Worm (Caenorhabditis elegans) whole organism, late embryonic: ENCODE results near the gene acr-2.

Experiments
- C08G9.2 ChIP-seq: sonication (generic microtip); optimal IDR thresholded peaks from 2 replicates; lab custom pipeline; 2016; ENCODE audit warnings: mild to moderate bottlenecking, missing genetic modification characterization, moderate library complexity, missing compliant biosample characterization
- F13H6.1 ChIP-seq: sonication (generic microtip); optimal IDR thresholded peaks from 2 replicates; lab custom pipeline; 2016; ENCODE audit warnings: missing genetic modification characterization, missing compliant biosample characterization
- K02D7.2 ChIP-seq: sonication (generic microtip); optimal IDR thresholded peaks from 2 replicates; lab custom pipeline; 2017; ENCODE audit warnings: mild to moderate bottlenecking, missing genetic modification characterization, missing compliant biosample characterization
- K09A11.1 ChIP-seq: sonication (generic microtip); optimal IDR thresholded peaks from 2 replicates; lab custom pipeline; 2017; ENCODE audit warnings: antibody characterized with exemption, mild to moderate bottlenecking, missing genetic modification characterization, missing compliant biosample characterization; ENCODE audit not compliant: insufficient read depth
- Y22D7AL.16 ChIP-seq: sonication (generic microtip); optimal IDR thresholded peaks from 2 replicates; lab custom pipeline; 2016; ENCODE audit warnings: missing genetic modification characterization, missing compliant biosample characterization
- ahr-1 ChIP-seq: sonication (generic microtip); optimal IDR thresholded peaks from 2 replicates; lab custom pipeline; 2016; ENCODE audit warnings: missing genetic modification characterization, missing compliant biosample characterization
- ama-1 ChIP-seq: fragments of 150-350 bp; optimal IDR thresholded peaks from 2 replicates; lab custom pipeline; 2014
- ceh-22 ChIP-seq: sonication (generic microtip); optimal IDR thresholded peaks from 2 replicates; lab custom pipeline; 2017; ENCODE audit warnings: missing biosample characterization, missing genetic modification characterization
- ceh-34 ChIP-seq: sonication (generic microtip); optimal IDR thresholded peaks from 2 replicates; lab custom pipeline; 2016; ENCODE audit warnings: mild to moderate bottlenecking, missing genetic modification characterization, missing compliant biosample characterization
- ceh-45 ChIP-seq: fragments of 200-800 bp; sonication (Bioruptor generic); IDR thresholded peaks from 2 replicates; pipeline ENCODE4 v1.3.6; 2022; ENCODE audit warnings: missing genetic modification reagents, missing genetic modification characterization, missing compliant biosample characterization
- ceh-48 ChIP-seq: sonication (generic microtip); optimal IDR thresholded peaks from 2 replicates; lab custom pipeline; 2016; ENCODE audit warnings: missing genetic modification characterization, inconsistent platforms, missing compliant biosample characterization
- ceh-6 ChIP-seq: fragments of 200-800 bp; sonication (Bioruptor generic); optimal IDR thresholded peaks from 2 replicates; lab custom pipeline; 2018; ENCODE audit warnings: mild to moderate bottlenecking, missing genetic modification characterization, missing compliant biosample characterization
- dmd-4 ChIP-seq: sonication (generic microtip); optimal IDR thresholded peaks from 2 replicates; lab custom pipeline; 2016; ENCODE audit warnings: borderline replicate concordance, missing genetic modification characterization, missing compliant biosample characterization
- dve-1 ChIP-seq: sonication (generic microtip); optimal IDR thresholded peaks from 2 replicates; lab custom pipeline; 2017; ENCODE audit warnings: antibody characterized with exemption, mild to moderate bottlenecking, missing genetic modification characterization, missing compliant biosample characterization
- eyg-1 ChIP-seq: sonication (generic microtip); optimal IDR thresholded peaks from 2 replicates; lab custom pipeline; 2016; ENCODE audit warnings: missing genotype, missing genetic modification characterization, missing compliant biosample characterization
- fax-1 ChIP-seq: sonication (generic microtip); optimal IDR thresholded peaks from 2 replicates; lab custom pipeline; 2016; ENCODE audit warnings: missing genotype, missing genetic modification characterization, missing compliant biosample characterization
- fkh-6 ChIP-seq: sonication (generic microtip); optimal IDR thresholded peaks from 2 replicates; lab custom pipeline; 2016; ENCODE audit warnings: missing genetic modification characterization, missing compliant biosample characterization
- hlh-8 ChIP-seq: sonication (generic microtip); optimal IDR thresholded peaks from 2 replicates; lab custom pipeline; 2016; ENCODE audit warnings: missing genotype, missing genetic modification characterization, missing compliant biosample characterization
- lin-11 ChIP-seq: fragments of 200-800 bp; sonication (Bioruptor generic); optimal IDR thresholded peaks from 2 replicates; lab custom pipeline; 2018; ENCODE audit warnings: mild to moderate bottlenecking, missing genetic modification characterization, missing compliant biosample characterization
- mec-3 ChIP-seq: sonication (generic microtip); optimal IDR thresholded peaks from 2 replicates; lab custom pipeline; 2016; ENCODE audit warnings: borderline replicate concordance, missing genetic modification characterization, missing compliant biosample characterization
- nhr-11 ChIP-seq: fragments of 150-350 bp; optimal IDR thresholded peaks from 2 replicates; lab custom pipeline; 2014; ENCODE audit warnings: missing biosample characterization, missing genetic modification characterization
- nhr-232 ChIP-seq: sonication (generic microtip); optimal IDR thresholded peaks from 2 replicates; lab custom pipeline; 2016; ENCODE audit warnings: missing genetic modification characterization, missing compliant biosample characterization
- npax-4 ChIP-seq: sonication (generic microtip); optimal IDR thresholded peaks from 2 replicates; lab custom pipeline; 2016; ENCODE audit warnings: missing genetic modification characterization, missing compliant biosample characterization
- pax-1 ChIP-seq: fragments of 150-350 bp; optimal IDR thresholded peaks from 2 replicates; lab custom pipeline; 2014; ENCODE audit warnings: missing biosample characterization, missing genetic modification characterization
- pha-2 ChIP-seq: sonication (generic microtip); optimal IDR thresholded peaks from 2 replicates; lab custom pipeline; 2017; ENCODE audit warnings: mild to moderate bottlenecking, missing genetic modification characterization, missing compliant biosample characterization
- pqm-1 ChIP-seq: sonication (generic microtip); optimal IDR thresholded peaks from 2 replicates; lab custom pipeline; 2016; ENCODE audit warnings: missing genetic modification characterization, missing compliant biosample characterization
- sox-4 ChIP-seq: sonication (generic microtip); optimal IDR thresholded peaks from 2 replicates; lab custom pipeline; 2017; ENCODE audit warnings: mild to moderate bottlenecking, missing genetic modification characterization, inconsistent platforms, missing compliant biosample characterization
- tbx-2 ChIP-seq: sonication (generic microtip); optimal IDR thresholded peaks from 2 replicates; lab custom pipeline; 2016; ENCODE audit warnings: missing genetic modification characterization, missing compliant biosample characterization
- ttx-3 ChIP-seq: sonication (generic microtip); optimal IDR thresholded peaks from 2 replicates; lab custom pipeline; 2016; ENCODE audit warnings: missing genetic modification reagents, missing genetic modification characterization, missing compliant biosample characterization
- unc-86 ChIP-seq: sonication (generic microtip); optimal IDR thresholded peaks from 2 replicates; lab custom pipeline; 2016; ENCODE audit warnings: missing genetic modification characterization, missing compliant biosample characterization

acr-2 gene

ce11 chrX:6702249-6702648, at the start of gene acr-2:
acr-2 (plus strand) TSS chrX:6702549.
- TF ChIP-seq dve-1 (tag; lab: Kevin White, UChicago): no peak
- TF ChIP-seq C08G9.2: peak; percentile 27

ce11 chrX:6653173-6653572, 49.2 kb upstream of the acr-2 start:
- TF ChIP-seq ceh-6 (GFP tag; lab: Kevin White, UChicago) (no peak), sox-4 (no peak), K02D7.2 (tag; lab: Kevin White, UChicago) (no peak)

ce11 chrX:6654139-6654538, 48.2 kb upstream of the acr-2 start:
- no peak for TF ChIP-seq eyg-1 (tag; lab: Kevin White, UChicago)

ce11 chrX:6655163-6655562, 47.2 kb upstream of the acr-2 start, which contains the start of gene nhr-173:
nhr-173 (plus strand) TSS chrX:6655528.
- no peak for TF ChIP-seq ttx-3 (tag; lab: Kevin White, UChicago)
- no peak for TF ChIP-seq K09A11.1 (tag; lab: Kevin White, UChicago)
- no peak for TF ChIP-seq nhr-232 (tag; lab: Kevin White, UChicago)
- TF ChIP-seq hlh-8 (tag; lab: Kevin White, UChicago): no peak
- no peak for TF ChIP-seq F13H6.1
- no peak for TF ChIP-seq ama-1 (lab: Kevin White, UChicago)

ce11 chrX:6656251-6656650, 46.1 kb upstream of the acr-2 start:
- TF ChIP-seq nhr-11 (tag; lab: Kevin White, UChicago): no peak
- TF ChIP-seq tbx-2: no peak
- TF ChIP-seq Y22D7AL.16 (tag; lab: Kevin White, UChicago): no peak
- TF ChIP-seq ceh-22 (tag; lab: Kevin White, UChicago): no peak

- TF ChIP-seq sox-4 (no peak), ceh-45 (GFP tag; lab: Robert Waterston, UW) (no peak), nhr-232 (tag; lab: Kevin White, UChicago) (no peak)
Observed at ce11 chrX:6656770-6657169, 45.6 kb upstream of the acr-2 start.

- TF ChIP-seq unc-86 (tag; lab: Kevin White, UChicago) (no peak), nhr-11 (tag; lab: Kevin White, UChicago) (no peak), mec-3 (no peak), npax-4 (tag; lab: Kevin White, UChicago) (no peak), ttx-3 (tag; lab: Kevin White, UChicago) (no peak), ceh-34 (tag; lab: Kevin White, UChicago) (no peak), dmd-4 (tag; lab: Kevin White, UChicago) (no peak), ahr-1 (tag; lab: Kevin White, UChicago) (no peak), pqm-1 (no peak), pax-1 (tag; lab: Kevin White, UChicago) (no peak), ama-1 (lab: Kevin White, UChicago) (no peak), ceh-48 (no peak), lin-11 (no peak), fax-1 (tag; lab: Kevin White, UChicago) (no peak), ceh-22 (tag; lab: Kevin White, UChicago) (no peak), fkh-6 (tag; lab: Kevin White, UChicago) (no peak), pha-2 (tag; lab: Kevin White, UChicago) (no peak)
Observed at ce11 chrX:6662267-6662666, 40.1 kb upstream of the acr-2 start.
